Fruit fly (Drosophila melanogaster) whole organism, embryonic: ENCODE measurements around the gene Scox.
A peak's percentile ranks its signal among the peaks of the same experiment; 100 is the strongest.

ENCODE experiments used
- ATbp ChIP-seq: fragments of 200-800 bp; sonication (Bioruptor generic); optimal IDR thresholded peaks from 2 replicates; lab custom pipeline; 2017; ENCODE audit warnings: missing biosample characterization, mild to moderate bottlenecking, missing genetic modification characterization, missing genetic modification reagents
- Ada2b ChIP-seq: fragments of 200-800 bp; sonication (Bioruptor generic); IDR thresholded peaks from 2 replicates; pipeline ENCODE4 v1.3.6; 2022; ENCODE audit warnings: missing biosample characterization, missing genetic modification characterization
- CG10274 ChIP-seq: fragments of 200-800 bp; sonication (Bioruptor generic); optimal IDR thresholded peaks from 3 replicates; lab custom pipeline; 2017; ENCODE audit warnings: missing biosample characterization, mild to moderate bottlenecking, missing genetic modification characterization
- CG10565 ChIP-seq: fragments of 200-800 bp; sonication (Bioruptor generic); optimal IDR thresholded peaks from 3 replicates; lab custom pipeline; 2016; ENCODE audit warnings: missing biosample characterization, mild to moderate bottlenecking, missing genetic modification characterization
- CG11093 ChIP-seq: fragments of 200-800 bp; sonication (Bioruptor generic); IDR thresholded peaks from 3 replicates; pipeline ENCODE4 v1.3.6; 2022; ENCODE audit warnings: missing biosample characterization, missing genetic modification characterization
- CG11456 ChIP-seq: fragments of 200-800 bp; sonication (Bioruptor generic); IDR thresholded peaks from 3 replicates; pipeline ENCODE4 v1.3.6; 2022; ENCODE audit warnings: missing biosample characterization, missing genetic modification characterization
- CG12236 ChIP-seq: fragments of 200-800 bp; sonication (Bioruptor generic); optimal IDR thresholded peaks from 2 replicates; lab custom pipeline; 2016; ENCODE audit warnings: missing biosample characterization, missing genetic modification characterization
- CG12391 ChIP-seq: fragments of 200-800 bp; sonication (Bioruptor generic); optimal IDR thresholded peaks from 3 replicates; lab custom pipeline; 2018; ENCODE audit warnings: missing biosample characterization, mild to moderate bottlenecking, missing genetic modification characterization, moderate library complexity
- CG13123 ChIP-seq: fragments of 200-800 bp; sonication (Bioruptor generic); optimal IDR thresholded peaks from 2 replicates; lab custom pipeline; 2016; ENCODE audit warnings: missing biosample characterization, missing genetic modification characterization
- CG15514 ChIP-seq: fragments of 200-800 bp; sonication (Bioruptor generic); optimal IDR thresholded peaks from 3 replicates; lab custom pipeline; 2017; ENCODE audit warnings: missing biosample characterization, missing genetic modification characterization, mild to moderate bottlenecking, moderate library complexity, missing genetic modification reagents
- CG1602 ChIP-seq: fragments of 200-800 bp; sonication (Bioruptor generic); optimal IDR thresholded peaks from 3 replicates; lab custom pipeline; 2016; ENCODE audit warnings: missing biosample characterization, missing genetic modification characterization
- CG17612 ChIP-seq: fragments of 200-800 bp; sonication (Bioruptor generic); IDR thresholded peaks from 2 replicates; pipeline ENCODE4 v1.3.6; 2022; ENCODE audit warnings: missing biosample characterization, missing genetic modification characterization
- CG31441 ChIP-seq: fragments of 200-800 bp; sonication (Bioruptor generic); IDR thresholded peaks from 2 replicates; pipeline ENCODE4 v1.3.6; 2022; ENCODE audit warnings: missing biosample characterization, missing genetic modification characterization
- CG4424 ChIP-seq: fragments of 200-800 bp; sonication (Bioruptor generic); optimal IDR thresholded peaks from 3 replicates; lab custom pipeline; 2016; ENCODE audit warnings: missing biosample characterization, missing genetic modification characterization
- CG6654 ChIP-seq: fragments of 200-800 bp; sonication (Bioruptor generic); optimal IDR thresholded peaks from 2 replicates; lab custom pipeline; 2017; ENCODE audit warnings: missing biosample characterization, mild to moderate bottlenecking, missing genetic modification characterization
- CG6765 ChIP-seq: fragments of 200-800 bp; sonication (Bioruptor generic); optimal IDR thresholded peaks from 3 replicates; lab custom pipeline; 2017; ENCODE audit warnings: missing biosample characterization, mild to moderate bottlenecking, missing genetic modification characterization
- CG6791 ChIP-seq: fragments of 200-800 bp; sonication (Bioruptor generic); IDR thresholded peaks from 3 replicates; pipeline ENCODE4 v1.3.6; 2022; ENCODE audit warnings: missing biosample characterization, missing genetic modification characterization; ENCODE audit not compliant: partially characterized antibody
- CG7372 ChIP-seq: fragments of 200-800 bp; sonication (Bioruptor generic); IDR thresholded peaks from 2 replicates; pipeline ENCODE4 v1.3.6; 2022; ENCODE audit warnings: missing biosample characterization, missing genetic modification characterization
- CG7839 ChIP-seq: fragments of 200-800 bp; sonication (Bioruptor generic); optimal IDR thresholded peaks from 3 replicates; lab custom pipeline; 2018; ENCODE audit warnings: missing biosample characterization, mild to moderate bottlenecking, missing genetic modification characterization, moderate library complexity
- CG9797 ChIP-seq: fragments of 200-800 bp; sonication (Bioruptor generic); optimal IDR thresholded peaks from 3 replicates; lab custom pipeline; 2018; ENCODE audit warnings: missing biosample characterization, mild to moderate bottlenecking, missing genetic modification characterization
- Chrac-16 ChIP-seq: fragments of 200-800 bp; sonication (Bioruptor generic); optimal IDR thresholded peaks from 3 replicates; lab custom pipeline; 2016; ENCODE audit warnings: missing biosample characterization, missing genetic modification characterization
- CkIIα-i1 ChIP-seq: fragments of 200-800 bp; sonication (Bioruptor generic); IDR thresholded peaks from 2 replicates; pipeline ENCODE4 v1.3.6; 2022; ENCODE audit warnings: missing biosample characterization, missing genetic modification characterization
- Gug ChIP-seq: fragments of 200-800 bp; sonication (Bioruptor generic); IDR thresholded peaks from 4 replicates; pipeline ENCODE4 v1.3.6; 2022; ENCODE audit warnings: missing biosample characterization, missing genetic modification characterization
- HLH3B ChIP-seq: fragments of 200-800 bp; sonication (Bioruptor generic); IDR thresholded peaks from 2 replicates; pipeline ENCODE4 v1.3.6; 2022; ENCODE audit warnings: missing biosample characterization, missing genetic modification characterization
- HLHmδ ChIP-seq: fragments of 200-800 bp; sonication (Bioruptor generic); optimal IDR thresholded peaks from 2 replicates; lab custom pipeline; 2018; ENCODE audit warnings: missing biosample characterization, mild to moderate bottlenecking, missing genetic modification characterization, moderate library complexity
- Hand ChIP-seq: fragments of 200-800 bp; sonication (Bioruptor generic); optimal IDR thresholded peaks from 2 replicates; lab custom pipeline; 2017; ENCODE audit warnings: mild to moderate bottlenecking, missing biosample characterization, missing genetic modification reagents, missing genetic modification characterization
- Hey ChIP-seq: fragments of 200-800 bp; sonication (Bioruptor generic); optimal IDR thresholded peaks from 3 replicates; lab custom pipeline; 2018; ENCODE audit warnings: missing biosample characterization, mild to moderate bottlenecking, missing genetic modification characterization
- Med ChIP-seq: fragments of 200-800 bp; sonication (Bioruptor generic); peaks from one replicate; lab custom pipeline; 2016; ENCODE audit warnings: missing biosample characterization, missing genetic modification characterization, mild to moderate bottlenecking, inconsistent platforms, moderate library complexity
- NC2β ChIP-seq: fragments of 200-800 bp; sonication (Bioruptor generic); optimal IDR thresholded peaks from 2 replicates; lab custom pipeline; 2016; ENCODE audit warnings: missing biosample characterization, missing genetic modification characterization
- Nf-YB ChIP-seq: fragments of 200-800 bp; sonication (Bioruptor generic); optimal IDR thresholded peaks from 3 replicates; lab custom pipeline; 2019; ENCODE audit warnings: missing biosample characterization, mild to moderate bottlenecking, missing genetic modification characterization, moderate library complexity
- Tbp ChIP-seq: fragments of >200 bp; optimal IDR thresholded peaks from 2 replicates; lab custom pipeline; 2018; ENCODE audit warnings: missing biosample characterization, missing genetic modification characterization
- ase ChIP-seq: fragments of 200-800 bp; sonication (Bioruptor generic); IDR thresholded peaks from 3 replicates; pipeline ENCODE4 v1.3.6; 2022; ENCODE audit warnings: missing biosample characterization, missing genetic modification characterization
- chinmo ChIP-seq: fragments of 200-800 bp; sonication (Bioruptor generic); IDR thresholded peaks from 4 replicates; pipeline ENCODE4 v1.3.6; 2022; ENCODE audit warnings: missing biosample characterization, missing genetic modification characterization; ENCODE audit not compliant: partially characterized antibody
- chn ChIP-seq: fragments of 200-800 bp; sonication (Bioruptor generic); optimal IDR thresholded peaks from 2 replicates; lab custom pipeline; 2016; ENCODE audit warnings: missing biosample characterization, missing genetic modification characterization
- crol ChIP-seq: fragments of 200-800 bp; sonication (Bioruptor generic); IDR thresholded peaks from 2 replicates; pipeline ENCODE4 v1.3.6; 2022; ENCODE audit warnings: missing biosample characterization, missing genetic modification characterization
- dmrt11E ChIP-seq: fragments of 200-800 bp; sonication (Bioruptor generic); optimal IDR thresholded peaks from 3 replicates; lab custom pipeline; 2018; ENCODE audit warnings: missing biosample characterization, mild to moderate bottlenecking, missing genetic modification characterization, moderate library complexity
- emc ChIP-seq: fragments of 200-800 bp; sonication (Bioruptor generic); optimal IDR thresholded peaks from 2 replicates; lab custom pipeline; 2016; ENCODE audit warnings: missing biosample characterization, missing genetic modification characterization
- ems ChIP-seq: fragments of 200-800 bp; sonication (Bioruptor generic); optimal IDR thresholded peaks from 3 replicates; lab custom pipeline; 2016; ENCODE audit warnings: missing biosample characterization, missing genetic modification characterization
- fru ChIP-seq: fragments of >200 bp; optimal IDR thresholded peaks from 2 replicates; lab custom pipeline; 2017
- gce ChIP-seq: fragments of 200-800 bp; sonication (Bioruptor generic); IDR thresholded peaks from 3 replicates; pipeline ENCODE4 v1.3.6; 2022; ENCODE audit warnings: missing biosample characterization, missing genetic modification characterization
- gfzf ChIP-seq: fragments of 200-800 bp; sonication (Bioruptor generic); optimal IDR thresholded peaks from 2 replicates; lab custom pipeline; 2016; ENCODE audit warnings: missing biosample characterization, mild to moderate bottlenecking, missing genetic modification characterization, moderate library complexity
- kah ChIP-seq: fragments of 200-800 bp; sonication (Bioruptor generic); optimal IDR thresholded peaks from 2 replicates; lab custom pipeline; 2018; ENCODE audit warnings: missing biosample characterization, mild to moderate bottlenecking, missing genetic modification characterization
- lola ChIP-seq, 3 experiments: fragments of >200 bp in 2 of 3; fragments of 200-800 bp in 1 of 3; sonication (Bioruptor generic) in 1 of 3; optimal IDR thresholded peaks; 2 replicates each; lab custom pipeline; 2017 to 2019; ENCODE audit warnings: missing biosample characterization in 3 of 3, missing genetic modification characterization in 3 of 3, mild to moderate bottlenecking in 1 of 3, moderate library complexity in 1 of 3
- onecut ChIP-seq: fragments of 200-800 bp; sonication (Bioruptor generic); IDR thresholded peaks from 2 replicates; pipeline ENCODE4 v1.3.6; 2022; ENCODE audit warnings: missing biosample characterization, missing genetic modification characterization
- pita ChIP-seq: fragments of 200-800 bp; sonication (Bioruptor generic); optimal IDR thresholded peaks from 2 replicates; lab custom pipeline; 2017; ENCODE audit warnings: missing biosample characterization, mild to moderate bottlenecking, missing genetic modification characterization
- sob ChIP-seq: fragments of 200-800 bp; sonication (Bioruptor generic); IDR thresholded peaks from 2 replicates; pipeline ENCODE4 v1.3.6; 2022; ENCODE audit warnings: missing biosample characterization, missing genetic modification characterization
- tna ChIP-seq: fragments of 200-800 bp; sonication (Bioruptor generic); IDR thresholded peaks from 2 replicates; pipeline ENCODE4 v1.3.6; 2022; ENCODE audit warnings: missing biosample characterization, missing genetic modification characterization; ENCODE audit not compliant: partially characterized antibody
- toy ChIP-seq: fragments of 200-800 bp; sonication (Bioruptor generic); IDR thresholded peaks from 2 replicates; pipeline ENCODE4 v1.3.6; 2022; ENCODE audit warnings: missing biosample characterization, missing genetic modification characterization
- z ChIP-seq: fragments of 200-800 bp; sonication (Bioruptor generic); IDR thresholded peaks from 3 replicates; pipeline ENCODE4 v1.3.6; 2022; ENCODE audit warnings: missing biosample characterization, missing genetic modification characterization

Scox gene

DNA sequence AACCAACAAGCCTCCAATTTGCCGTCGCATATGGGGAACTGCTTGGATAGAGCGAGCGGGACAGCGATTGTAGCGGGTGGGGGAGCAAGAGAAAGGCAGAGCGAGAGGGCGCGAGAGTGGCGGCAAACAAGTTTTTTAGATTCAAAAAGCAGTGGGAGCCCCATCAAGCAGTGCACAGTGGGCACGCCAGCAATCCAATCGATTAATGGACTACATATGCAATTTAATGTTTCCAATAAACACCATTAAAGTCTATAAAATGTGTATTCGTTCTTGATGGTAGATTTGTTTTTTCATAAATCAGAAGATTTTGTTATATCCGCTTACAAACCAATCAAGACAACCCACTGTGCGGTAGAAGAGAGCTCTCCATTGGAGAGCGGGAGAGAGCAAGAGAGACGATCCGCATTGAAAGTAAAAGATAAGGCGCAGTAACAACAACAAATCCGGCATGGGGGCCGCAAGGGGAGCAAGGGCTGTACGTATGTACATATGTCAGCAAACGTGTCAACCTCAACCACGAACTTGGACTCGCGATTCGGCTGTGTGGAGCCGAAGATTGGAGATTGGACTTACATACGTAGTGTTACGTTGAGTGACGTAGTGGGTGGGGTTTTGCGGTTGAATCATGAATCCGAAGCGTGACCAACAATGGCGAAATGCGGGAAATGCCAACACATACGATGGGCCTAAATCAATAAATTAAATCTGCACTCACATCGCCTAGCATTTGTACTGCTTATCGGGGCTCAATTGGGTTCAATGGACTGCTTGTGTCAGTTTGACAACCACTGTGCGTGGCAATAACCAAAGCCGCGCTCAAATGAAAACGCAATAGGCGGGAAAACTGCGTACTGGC is 28.9 kb upstream of the Scox start (continued):
- peak; percentile 99 for TF ChIP-seq sob
- TF ChIP-seq lola (GFP tag; optimal IDR thresholded peaks at IDR 0.05; lab: Kevin White, UChicago) = peak in 1 of 3 experiments; percentile 98
- TF ChIP-seq CG11456 (GFP tag; lab: Robert Waterston, UW) = peak; percentile 99
- TF ChIP-seq CG31441 = peak; percentile 99
- TF ChIP-seq z = peak; percentile 84
- peak; percentile 60; the same call in 1 of the 3 replicates for TF ChIP-seq CG6791 (GFP tag; lab: Robert Waterston, UW)
- peak; percentile 97 for TF ChIP-seq onecut (GFP tag; lab: Robert Waterston, UW)
- no peak for TF ChIP-seq fru (lab: Kevin White, UChicago)
- TF ChIP-seq CG17612 (GFP tag; lab: Robert Waterston, UW) = peak; percentile 98
- peak; percentile 99 for TF ChIP-seq ATbp
- peak; percentile 99 for TF ChIP-seq Ada2b (GFP tag; lab: Robert Waterston, UW)
- TF ChIP-seq HLHmδ (GFP tag; lab: Kevin White, UChicago) = peak; percentile 12
- peak; percentile 99 for TF ChIP-seq CG12391 (tag; lab: Kevin White, UChicago)
- TF ChIP-seq CG6765 (GFP tag; lab: Kevin White, UChicago) = peak; percentile 97
- peak; percentile 100 for TF ChIP-seq CG1602 (GFP tag; lab: Kevin White, UChicago)
- peak; percentile 99 for TF ChIP-seq CG4424 (GFP tag; lab: Kevin White, UChicago)
- TF ChIP-seq HLH3B = peak; percentile 99
- peak; percentile 100 for TF ChIP-seq Med (GFP tag; lab: Kevin White, UChicago)
- TF ChIP-seq chn (GFP tag; lab: Kevin White, UChicago) = peak; percentile 99
- TF ChIP-seq Chrac-16 (GFP tag; lab: Kevin White, UChicago) = peak; percentile 99
- TF ChIP-seq Gug = peak; percentile 99
- TF ChIP-seq dmrt11E = peak; percentile 99
- TF ChIP-seq tna (GFP tag; lab: Robert Waterston, UW) = peak; percentile 55
- no peak for TF ChIP-seq chinmo (GFP tag; lab: Robert Waterston, UW)
- TF ChIP-seq CG6654 (GFP tag; lab: Kevin White, UChicago) = peak; percentile 97
- TF ChIP-seq emc (GFP tag; lab: Kevin White, UChicago) = peak; percentile 97
- TF ChIP-seq CG9797 = peak; percentile 67
- peak; percentile 99 for TF ChIP-seq NC2β (GFP tag; lab: Kevin White, UChicago)
- TF ChIP-seq gce (GFP tag; lab: Robert Waterston, UW) = peak; percentile 99
- TF ChIP-seq CG7839 (tag; lab: Kevin White, UChicago) = peak; percentile 99
- TF ChIP-seq CG12236 (GFP tag; lab: Kevin White, UChicago) = peak; percentile 98
- TF ChIP-seq Tbp (GFP tag; lab: Kevin White, UChicago) = no peak
- TF ChIP-seq Hey = peak; percentile 87
- peak; percentile 35 for TF ChIP-seq gfzf (GFP tag; lab: Kevin White, UChicago)
- peak; percentile 90 for TF ChIP-seq Nf-YB (GFP tag; lab: Kevin White, UChicago)
- TF ChIP-seq ase (GFP tag; lab: Robert Waterston, UW) = peak; percentile 100
- peak; percentile 99 for TF ChIP-seq CG11093
- TF ChIP-seq CG15514 (GFP tag; lab: Kevin White, UChicago) = peak; percentile 93
- peak; percentile 95 for TF ChIP-seq toy
- peak; percentile 97 for TF ChIP-seq CG10565 (GFP tag; lab: Kevin White, UChicago)
- TF ChIP-seq CkIIα-i1 = peak; percentile 96
- peak; percentile 99 for TF ChIP-seq CG7372 (GFP tag; lab: Robert Waterston, UW)
- peak; percentile 96 for TF ChIP-seq crol (GFP tag; lab: Robert Waterston, UW)
- TF ChIP-seq kah (GFP tag; lab: Kevin White, UChicago) = peak; percentile 97
- no peak for TF ChIP-seq pita
- TF ChIP-seq ems (GFP tag; lab: Kevin White, UChicago) = peak; percentile 99
- peak; percentile 94 for TF ChIP-seq Hand
- TF ChIP-seq CG13123 (GFP tag; lab: Kevin White, UChicago) = peak; percentile 98
- TF ChIP-seq CG10274 (GFP tag; lab: Kevin White, UChicago) = peak; percentile 94
